Fruit fly (Drosophila melanogaster) whole organism, embryonic: ENCODE measurements around the gene jb.

Experiments
- CG11093 ChIP-seq: fragments of 200-800 bp; sonication (Bioruptor generic); IDR thresholded peaks from 3 replicates; pipeline ENCODE4 v1.3.6; 2022; ENCODE audit warnings: missing biosample characterization, missing genetic modification characterization
- CG16863 ChIP-seq: fragments of 200-800 bp; sonication (Bioruptor generic); optimal IDR thresholded peaks from 3 replicates; lab custom pipeline; 2016; ENCODE audit warnings: missing biosample characterization, missing genetic modification characterization
- CG17328 ChIP-seq: fragments of 200-800 bp; sonication (Bioruptor generic); IDR thresholded peaks from 2 replicates; pipeline ENCODE4 v1.3.6; 2022; ENCODE audit warnings: missing biosample characterization, missing genetic modification characterization
- CG17568 ChIP-seq: fragments of 200-800 bp; sonication (Bioruptor generic); optimal IDR thresholded peaks from 2 replicates; lab custom pipeline; 2018; ENCODE audit warnings: missing biosample characterization, mild to moderate bottlenecking, missing genetic modification characterization, moderate library complexity
- CG18599 ChIP-seq: fragments of 200-800 bp; sonication (Bioruptor generic); optimal IDR thresholded peaks from 3 replicates; lab custom pipeline; 2017; ENCODE audit warnings: missing biosample characterization, missing genetic modification characterization, mild to moderate bottlenecking, moderate library complexity, missing genetic modification reagents
- CG2129 ChIP-seq: fragments of 200-800 bp; sonication (Bioruptor generic); IDR thresholded peaks from 2 replicates; pipeline ENCODE4 v1.3.6; 2022; ENCODE audit warnings: missing biosample characterization, missing genetic modification characterization; ENCODE audit not compliant: partially characterized antibody
- CG2199 ChIP-seq: fragments of 200-800 bp; sonication (Bioruptor generic); IDR thresholded peaks from 3 replicates; pipeline ENCODE4 v1.3.6; 2022; ENCODE audit warnings: missing biosample characterization, missing genetic modification characterization
- CG31441 ChIP-seq: fragments of 200-800 bp; sonication (Bioruptor generic); IDR thresholded peaks from 2 replicates; pipeline ENCODE4 v1.3.6; 2022; ENCODE audit warnings: missing biosample characterization, missing genetic modification characterization
- CG32767 ChIP-seq: fragments of 200-800 bp; sonication (Bioruptor generic); IDR thresholded peaks from 2 replicates; pipeline ENCODE4 v1.3.6; 2022; ENCODE audit warnings: missing biosample characterization, missing genetic modification characterization
- CG32772 ChIP-seq: fragments of 200-800 bp; sonication (Bioruptor generic); IDR thresholded peaks from 2 replicates; pipeline ENCODE4 v1.3.6; 2022; ENCODE audit warnings: missing biosample characterization, missing genetic modification characterization
- CG3407 ChIP-seq: fragments of 200-800 bp; sonication (Bioruptor generic); optimal IDR thresholded peaks from 2 replicates; lab custom pipeline; 2018; ENCODE audit warnings: missing biosample characterization, mild to moderate bottlenecking, missing genetic modification characterization
- CG34422 ChIP-seq: fragments of 200-800 bp; sonication (Bioruptor generic); IDR thresholded peaks from 3 replicates; pipeline ENCODE4 v1.3.6; 2022; ENCODE audit warnings: missing biosample characterization, missing genetic modification characterization
- CG4282 ChIP-seq: fragments of 200-800 bp; sonication (Bioruptor generic); optimal IDR thresholded peaks from 2 replicates; lab custom pipeline; 2016; ENCODE audit warnings: missing biosample characterization, missing genetic modification characterization
- CG6272 ChIP-seq: fragments of 200-800 bp; sonication (Bioruptor generic); IDR thresholded peaks from 2 replicates; pipeline ENCODE4 v1.3.6; 2022; ENCODE audit warnings: missing biosample characterization, missing genetic modification characterization
- CG7372 ChIP-seq: fragments of 200-800 bp; sonication (Bioruptor generic); IDR thresholded peaks from 2 replicates; pipeline ENCODE4 v1.3.6; 2022; ENCODE audit warnings: missing biosample characterization, missing genetic modification characterization
- Camta ChIP-seq: fragments of 200-800 bp; sonication (Bioruptor generic); optimal IDR thresholded peaks from 2 replicates; lab custom pipeline; 2016; ENCODE audit warnings: missing biosample characterization, missing genetic modification characterization
- Dll ChIP-seq: fragments of 200-800 bp; sonication (Bioruptor generic); IDR thresholded peaks from 4 replicates; pipeline ENCODE4 v1.3.6; 2022; ENCODE audit warnings: missing biosample characterization, missing genetic modification characterization; ENCODE audit not compliant: partially characterized antibody
- Dref ChIP-seq: fragments of 200-800 bp; sonication (Bioruptor generic); IDR thresholded peaks from 2 replicates; pipeline ENCODE4 v1.3.6; 2022; ENCODE audit warnings: missing biosample characterization, missing genetic modification characterization
- GATAe ChIP-seq: fragments of 200-800 bp; sonication (Bioruptor generic); conservative IDR thresholded peaks from 2 replicates; pipeline ENCODE4 v1.3.6; 2022; ENCODE audit warnings: missing biosample characterization, missing genetic modification characterization
- HLHmδ ChIP-seq: fragments of 200-800 bp; sonication (Bioruptor generic); optimal IDR thresholded peaks from 2 replicates; lab custom pipeline; 2018; ENCODE audit warnings: missing biosample characterization, mild to moderate bottlenecking, missing genetic modification characterization, moderate library complexity
- HmgZ ChIP-seq: fragments of 200-800 bp; sonication (Bioruptor generic); optimal IDR thresholded peaks from 2 replicates; lab custom pipeline; 2018; ENCODE audit warnings: missing biosample characterization, mild to moderate bottlenecking, missing genetic modification characterization
- Hmr ChIP-seq: fragments of 200-800 bp; sonication (Bioruptor generic); optimal IDR thresholded peaks from 3 replicates; lab custom pipeline; 2017; ENCODE audit warnings: mild to moderate bottlenecking, missing biosample characterization, missing genetic modification reagents, missing genetic modification characterization
- Hr39 ChIP-seq: fragments of >200 bp; optimal IDR thresholded peaks from 2 replicates; lab custom pipeline; 2017
- Lhr ChIP-seq: fragments of 200-800 bp; sonication (Bioruptor generic); optimal IDR thresholded peaks from 3 replicates; lab custom pipeline; 2017; ENCODE audit warnings: mild to moderate bottlenecking, missing biosample characterization, missing genetic modification reagents, missing genetic modification characterization
- NfI ChIP-seq: fragments of 200-800 bp; sonication (Bioruptor generic); optimal IDR thresholded peaks from 3 replicates; lab custom pipeline; 2018; ENCODE audit warnings: missing biosample characterization, mild to moderate bottlenecking, missing genetic modification characterization, moderate library complexity
- Ravus ChIP-seq: fragments of 200-800 bp; sonication (Bioruptor generic); IDR thresholded peaks from 2 replicates; pipeline ENCODE4 v1.3.6; 2022; ENCODE audit warnings: missing biosample characterization, missing genetic modification characterization
- Sry-δ ChIP-seq: fragments of 200-800 bp; sonication (Bioruptor generic); optimal IDR thresholded peaks from 2 replicates; lab custom pipeline; 2016; ENCODE audit warnings: missing biosample characterization, missing genetic modification characterization
- Vsx1 ChIP-seq: fragments of 200-800 bp; sonication (Bioruptor generic); optimal IDR thresholded peaks from 2 replicates; lab custom pipeline; 2017; ENCODE audit warnings: missing biosample characterization, mild to moderate bottlenecking, missing genetic modification characterization, missing genetic modification reagents
- al ChIP-seq: fragments of 200-800 bp; sonication (Bioruptor generic); IDR thresholded peaks from 2 replicates; pipeline ENCODE4 v1.3.6; 2022; ENCODE audit warnings: missing biosample characterization, missing genetic modification characterization
- amos ChIP-seq: fragments of 200-800 bp; sonication (Bioruptor generic); IDR thresholded peaks from 2 replicates; pipeline ENCODE4 v1.3.6; 2022; ENCODE audit warnings: missing biosample characterization, missing genetic modification characterization; ENCODE audit not compliant: partially characterized antibody
- ara ChIP-seq: fragments of 200-800 bp; sonication (Bioruptor generic); IDR thresholded peaks from 2 replicates; pipeline ENCODE4 v1.3.6; 2022; ENCODE audit warnings: missing biosample characterization, missing genetic modification characterization
- bbx ChIP-seq: fragments of 200-800 bp; sonication (Bioruptor generic); IDR thresholded peaks from 2 replicates; pipeline ENCODE4 v1.3.6; 2022; ENCODE audit warnings: missing biosample characterization, missing genetic modification characterization; ENCODE audit not compliant: partially characterized antibody
- bsh ChIP-seq, 2 experiments: fragments of 200-800 bp; sonication (Bioruptor generic); optimal IDR thresholded peaks; 2 replicates each; lab custom pipeline; 2017 to 2018; ENCODE audit warnings: mild to moderate bottlenecking in 2 of 2, missing biosample characterization in 2 of 2, missing genetic modification characterization in 2 of 2, moderate library complexity in 1 of 2
- chm ChIP-seq: fragments of 200-800 bp; sonication (Bioruptor generic); IDR thresholded peaks from 2 replicates; pipeline ENCODE4 v1.3.6; 2022; ENCODE audit warnings: missing biosample characterization, missing genetic modification characterization
- chn ChIP-seq: fragments of 200-800 bp; sonication (Bioruptor generic); optimal IDR thresholded peaks from 2 replicates; lab custom pipeline; 2016; ENCODE audit warnings: missing biosample characterization, missing genetic modification characterization
- crol ChIP-seq: fragments of 200-800 bp; sonication (Bioruptor generic); IDR thresholded peaks from 2 replicates; pipeline ENCODE4 v1.3.6; 2022; ENCODE audit warnings: missing biosample characterization, missing genetic modification characterization
- dmrt11E ChIP-seq: fragments of 200-800 bp; sonication (Bioruptor generic); optimal IDR thresholded peaks from 3 replicates; lab custom pipeline; 2018; ENCODE audit warnings: missing biosample characterization, mild to moderate bottlenecking, missing genetic modification characterization, moderate library complexity
- esg ChIP-seq: fragments of 200-800 bp; sonication (Bioruptor generic); conservative IDR thresholded peaks from 2 replicates; pipeline ENCODE4 v1.3.6; 2022; ENCODE audit warnings: missing biosample characterization, missing genetic modification characterization
- fd64A ChIP-seq: fragments of 200-800 bp; sonication (Bioruptor generic); optimal IDR thresholded peaks from 3 replicates; lab custom pipeline; 2018; ENCODE audit warnings: missing biosample characterization, mild to moderate bottlenecking, missing genetic modification characterization
- grau ChIP-seq: fragments of 200-800 bp; optimal IDR thresholded peaks from 3 replicates; lab custom pipeline; 2019; ENCODE audit warnings: missing biosample characterization, mild to moderate bottlenecking, missing genetic modification characterization, moderate library complexity
- jigr1 ChIP-seq: fragments of 200-800 bp; sonication (Bioruptor generic); IDR thresholded peaks from 3 replicates; pipeline ENCODE4 v1.3.6; 2022; ENCODE audit warnings: missing biosample characterization, missing genetic modification characterization
- jumu ChIP-seq: fragments of 200-800 bp; sonication (Bioruptor generic); optimal IDR thresholded peaks from 3 replicates; lab custom pipeline; 2016; ENCODE audit warnings: missing biosample characterization, missing genetic modification characterization
- luna ChIP-seq: fragments of 200-800 bp; sonication (Bioruptor generic); optimal IDR thresholded peaks from 2 replicates; lab custom pipeline; 2016; ENCODE audit warnings: missing biosample characterization, missing genetic modification characterization
- pum ChIP-seq: fragments of 200-800 bp; sonication (Bioruptor generic); optimal IDR thresholded peaks from 2 replicates; lab custom pipeline; 2016; ENCODE audit warnings: missing biosample characterization, missing genetic modification characterization
- rib ChIP-seq: fragments of 200-800 bp; sonication (Bioruptor generic); IDR thresholded peaks from 2 replicates; pipeline ENCODE4 v1.3.6; 2022; ENCODE audit warnings: missing biosample characterization, missing genetic modification characterization
- sc ChIP-seq, 3 experiments: fragments of >200 bp in 2 of 3; fragments of 200-800 bp in 1 of 3; sonication (Bioruptor generic) in 1 of 3; optimal IDR thresholded peaks; 2 replicates in 2 of 3; 3 replicates in 1 of 3; lab custom pipeline; 2017; ENCODE audit warnings: mild to moderate bottlenecking in 1 of 3, missing biosample characterization in 1 of 3, missing genetic modification characterization in 1 of 3, missing genetic modification reagents in 1 of 3
- schlank ChIP-seq: fragments of 200-800 bp; sonication (Bioruptor generic); optimal IDR thresholded peaks from 2 replicates; lab custom pipeline; 2018; ENCODE audit warnings: missing biosample characterization, mild to moderate bottlenecking, missing genetic modification characterization
- slbo ChIP-seq: fragments of 200-800 bp; sonication (Bioruptor generic); IDR thresholded peaks from 2 replicates; pipeline ENCODE4 v1.3.6; 2022; ENCODE audit warnings: missing biosample characterization, missing genetic modification characterization
- sqz ChIP-seq: fragments of 200-800 bp; sonication (Bioruptor generic); optimal IDR thresholded peaks from 3 replicates; lab custom pipeline; 2018; ENCODE audit warnings: missing biosample characterization, mild to moderate bottlenecking, missing genetic modification characterization
- stwl ChIP-seq: fragments of 200-800 bp; sonication (Bioruptor generic); optimal IDR thresholded peaks from 3 replicates; lab custom pipeline; 2018; ENCODE audit warnings: missing biosample characterization, mild to moderate bottlenecking, missing genetic modification characterization, moderate library complexity
- tin ChIP-seq: fragments of 200-800 bp; sonication (Bioruptor generic); optimal IDR thresholded peaks from 3 replicates; lab custom pipeline; 2016; ENCODE audit warnings: missing biosample characterization, missing genetic modification characterization

Gene jb

DNA sequence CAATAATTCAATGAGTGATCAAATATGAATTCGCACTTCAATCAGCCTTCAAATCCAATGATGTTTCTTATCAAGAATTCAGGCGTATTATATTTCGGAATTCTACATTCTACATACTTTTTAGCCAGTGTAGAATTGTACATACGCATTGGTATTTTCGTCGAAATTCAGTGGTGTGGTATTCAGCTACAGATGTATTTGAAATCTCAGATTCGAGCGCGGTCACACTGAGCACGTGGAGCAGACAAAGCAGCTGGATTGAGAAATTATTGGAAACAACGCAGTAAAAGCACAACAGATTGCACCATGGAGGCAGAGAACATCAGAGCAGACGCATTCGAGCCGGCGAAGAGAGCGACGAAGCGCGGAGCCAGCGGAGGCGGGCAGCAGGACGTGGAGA is 624 bp upstream of the jb start (continued):
- TF ChIP-seq CG4282 (GFP tag; lab: Kevin White, UChicago) (no peak), jumu (no peak), fd64A (GFP tag; lab: Kevin White, UChicago) (no peak), amos (GFP tag; lab: Robert Waterston, UW) (peak; percentile 41; the same call in 1 of the 2 replicates), Ravus (GFP tag; lab: Robert Waterston, UW) (no peak), bbx (GFP tag; lab: Robert Waterston, UW) (0 out of 2 replicates have a peak, but pooled peaks have one; percentile 34), CG32772 (GFP tag; lab: Robert Waterston, UW) (no peak), al (GFP tag; lab: Robert Waterston, UW) (no peak), ara (GFP tag; lab: Robert Waterston, UW) (no peak), Hr39 (no peak), Sry-δ (GFP tag; lab: Kevin White, UChicago) (peak; percentile 9), chn (GFP tag; lab: Kevin White, UChicago) (no peak), luna (GFP tag; lab: Kevin White, UChicago) (no peak), Lhr (GFP tag; lab: Kevin White, UChicago) (peak; percentile 17), jigr1 (GFP tag; lab: Robert Waterston, UW) (no peak), grau (no peak), CG17328 (GFP tag; lab: Robert Waterston, UW) (no peak), dmrt11E (tag; lab: Kevin White, UChicago) (no peak), Dll (GFP tag; lab: Robert Waterston, UW) (0 out of 4 replicates have a peak, but pooled peaks have one; percentile 20), sc (optimal IDR thresholded peaks at IDR 0.05; lab: Kevin White, UChicago) (no peak), sc (GFP tag; optimal IDR thresholded peaks at IDR 0.05; lab: Kevin White, UChicago) (no peak), stwl (tag; lab: Kevin White, UChicago) (peak; percentile 72), sqz (no peak), Dref (peak; percentile 36; the same call in 1 of the 2 replicates), CG34422 (GFP tag; lab: Robert Waterston, UW) (peak; percentile 41; the same call in 1 of the 3 replicates), CG17568 (GFP tag; lab: Kevin White, UChicago) (no peak), CG3407 (GFP tag; lab: Kevin White, UChicago) (no peak), CG2199 (GFP tag; lab: Robert Waterston, UW) (0 out of 3 replicates have a peak, but pooled peaks have one; percentile 31), tin (GFP tag; lab: Kevin White, UChicago) (no peak), CG32767 (GFP tag; lab: Robert Waterston, UW) (no peak), Hmr (GFP tag; lab: Kevin White, UChicago) (no peak), rib (GFP tag; lab: Robert Waterston, UW) (no peak), CG18599 (no peak), CG31441 (GFP tag; lab: Robert Waterston, UW) (no peak), pum (GFP tag; lab: Kevin White, UChicago) (no peak), Vsx1 (GFP tag; lab: Kevin White, UChicago) (no peak), CG16863 (GFP tag; lab: Kevin White, UChicago) (no peak), chm (GFP tag; lab: Robert Waterston, UW) (no peak), crol (GFP tag; lab: Robert Waterston, UW) (no peak), schlank (tag; lab: Kevin White, UChicago) (no peak), bsh (GFP tag; optimal IDR thresholded peaks at IDR 0.05; lab: Kevin White, UChicago) (no peak), CG7372 (no peak), slbo (no peak), CG11093 (no peak), GATAe (GFP tag; lab: Robert Waterston, UW) (no peak), esg (GFP tag; lab: Robert Waterston, UW) (no peak), CG6272 (no peak), NfI (no peak), Camta (GFP tag; lab: Kevin White, UChicago) (no peak), HLHmδ (GFP tag; lab: Kevin White, UChicago) (no peak), CG2129 (GFP tag; lab: Robert Waterston, UW) (no peak), HmgZ (tag; lab: Kevin White, UChicago) (peak; percentile 53)
